Worm (Caenorhabditis elegans) whole organism, mixed stage, embryonic: Measurements from ENCODE around the gene nhr-20.
A peak's percentile ranks its signal among the peaks of the same experiment; 100 is the strongest.

Experiments
- M03D4.4 ChIP-seq: sonication (generic microtip); optimal IDR thresholded peaks from 2 replicates; lab custom pipeline; 2017; ENCODE audit warnings: mild to moderate bottlenecking, missing genetic modification characterization, missing compliant biosample characterization
- bed-3 ChIP-seq: fragments of 200-800 bp; sonication (Bioruptor generic); optimal IDR thresholded peaks from 3 replicates; lab custom pipeline; 2018; ENCODE audit warnings: mild to moderate bottlenecking, missing genetic modification characterization, moderate library complexity, missing compliant biosample characterization
- blmp-1 ChIP-seq: fragments of 150-350 bp; optimal IDR thresholded peaks from 2 replicates; lab custom pipeline; 2014; ENCODE audit warnings: missing biosample characterization, missing genetic modification characterization
- ceh-39 ChIP-seq: fragments of 150-350 bp; optimal IDR thresholded peaks from 2 replicates; lab custom pipeline; 2014; ENCODE audit warnings: missing biosample characterization, missing genetic modification characterization
- ceh-43 ChIP-seq: fragments of 200-800 bp; sonication (Bioruptor generic); optimal IDR thresholded peaks from 2 replicates; lab custom pipeline; 2018; ENCODE audit warnings: mild to moderate bottlenecking, missing genetic modification characterization, moderate library complexity, missing compliant biosample characterization
- ceh-83 ChIP-seq: fragments of 200-800 bp; sonication (Bioruptor generic); optimal IDR thresholded peaks from 2 replicates; lab custom pipeline; 2018; ENCODE audit warnings: mild to moderate bottlenecking, missing genetic modification characterization, missing compliant biosample characterization
- ces-1 ChIP-seq: fragments of 150-350 bp; optimal IDR thresholded peaks from 2 replicates; lab custom pipeline; 2014; ENCODE audit warnings: missing biosample characterization, missing genetic modification reagents, missing genetic modification characterization
- cnd-1 ChIP-seq: fragments of 200-800 bp; sonication (Bioruptor generic); optimal IDR thresholded peaks from 2 replicates; lab custom pipeline; 2018; ENCODE audit warnings: mild to moderate bottlenecking, missing genetic modification characterization, missing compliant biosample characterization
- drap-1 ChIP-seq: fragments of 200-800 bp; sonication (Bioruptor generic); optimal IDR thresholded peaks from 3 replicates; lab custom pipeline; 2018; ENCODE audit warnings: mild to moderate bottlenecking, missing genetic modification characterization, missing compliant biosample characterization
- elt-1 ChIP-seq: sonication (generic microtip); optimal IDR thresholded peaks from 2 replicates; lab custom pipeline; 2017; ENCODE audit warnings: missing genetic modification characterization, mild to moderate bottlenecking, missing compliant biosample characterization, antibody characterized with exemption, moderate library complexity, borderline replicate concordance; ENCODE audit not compliant: insufficient read depth
- elt-3 ChIP-seq: fragments of 150-350 bp; optimal IDR thresholded peaks from 2 replicates; lab custom pipeline; 2014; ENCODE audit warnings: missing biosample characterization, missing genetic modification characterization
- flh-1 ChIP-seq: fragments of 200-800 bp; sonication (Bioruptor generic); optimal IDR thresholded peaks from 2 replicates; lab custom pipeline; 2018; ENCODE audit warnings: mild to moderate bottlenecking, missing genetic modification characterization, moderate library complexity, missing compliant biosample characterization
- ham-2 ChIP-seq: fragments of 200-800 bp; sonication (Bioruptor generic); optimal IDR thresholded peaks from 2 replicates; lab custom pipeline; 2018; ENCODE audit warnings: mild to moderate bottlenecking, missing genetic modification characterization, missing compliant biosample characterization
- hlh-1 ChIP-seq: fragments of 150-350 bp; optimal IDR thresholded peaks from 2 replicates; lab custom pipeline; 2014; ENCODE audit warnings: missing biosample characterization, missing genetic modification reagents, missing genetic modification characterization
- lin-13 ChIP-seq: fragments of 150-350 bp; optimal IDR thresholded peaks from 2 replicates; lab custom pipeline; 2014; ENCODE audit warnings: missing biosample characterization, missing genetic modification characterization
- lin-32 ChIP-seq: fragments of 200-800 bp; sonication (Bioruptor generic); optimal IDR thresholded peaks from 2 replicates; lab custom pipeline; 2018; ENCODE audit warnings: mild to moderate bottlenecking, missing genetic modification characterization, missing compliant biosample characterization
- lsy-2 ChIP-seq: fragments of 150-350 bp; optimal IDR thresholded peaks from 2 replicates; lab custom pipeline; 2014; ENCODE audit warnings: missing biosample characterization, missing genetic modification characterization
- mab-5 ChIP-seq: fragments of 150-350 bp; optimal IDR thresholded peaks from 2 replicates; lab custom pipeline; 2014; ENCODE audit warnings: missing biosample characterization, missing genetic modification characterization
- mep-1 ChIP-seq: fragments of 150-350 bp; optimal IDR thresholded peaks from 2 replicates; lab custom pipeline; 2017; ENCODE audit warnings: missing biosample characterization, missing genetic modification reagents, missing genetic modification characterization, inconsistent platforms
- mls-2 ChIP-seq: sonication (generic microtip); optimal IDR thresholded peaks from 2 replicates; lab custom pipeline; 2016; ENCODE audit warnings: mild to moderate bottlenecking, missing genetic modification characterization, moderate library complexity, missing compliant biosample characterization
- nhr-12 ChIP-seq: fragments of 150-350 bp; optimal IDR thresholded peaks from 2 replicates; lab custom pipeline; 2014; ENCODE audit warnings: missing biosample characterization, missing genetic modification characterization
- nhr-2 ChIP-seq: fragments of 150-350 bp; optimal IDR thresholded peaks from 2 replicates; lab custom pipeline; 2014; ENCODE audit warnings: missing biosample characterization, missing genetic modification characterization
- nhr-237 ChIP-seq: fragments of 150-350 bp; optimal IDR thresholded peaks from 2 replicates; lab custom pipeline; 2014; ENCODE audit warnings: missing biosample characterization, missing genetic modification characterization
- nhr-28 ChIP-seq: fragments of 150-350 bp; optimal IDR thresholded peaks from 2 replicates; lab custom pipeline; 2014; ENCODE audit warnings: missing biosample characterization, missing genetic modification characterization
- nhr-76 ChIP-seq: sonication (generic microtip); optimal IDR thresholded peaks from 2 replicates; lab custom pipeline; 2017; ENCODE audit warnings: missing biosample characterization, missing genetic modification characterization
- pha-4 ChIP-seq: fragments of 150-350 bp; optimal IDR thresholded peaks from 2 replicates; lab custom pipeline; 2018; ENCODE audit warnings: missing biosample characterization, missing genetic modification reagents, missing genetic modification characterization
- sem-2 ChIP-seq: fragments of 200-800 bp; sonication (Bioruptor generic); optimal IDR thresholded peaks from 2 replicates; lab custom pipeline; 2018; ENCODE audit warnings: mild to moderate bottlenecking, missing genetic modification characterization, missing compliant biosample characterization
- snpc-4 ChIP-seq: fragments of 150-350 bp; optimal IDR thresholded peaks from 2 replicates; lab custom pipeline; 2014; ENCODE audit warnings: missing biosample characterization, missing genetic modification characterization
- sptf-1 ChIP-seq: sonication (generic microtip); optimal IDR thresholded peaks from 2 replicates; lab custom pipeline; 2017; ENCODE audit warnings: mild to moderate bottlenecking, missing genetic modification characterization, moderate library complexity, missing compliant biosample characterization
- tbx-8 ChIP-seq: fragments of 200-800 bp; sonication (Bioruptor generic); optimal IDR thresholded peaks from 2 replicates; lab custom pipeline; 2018; ENCODE audit warnings: mild to moderate bottlenecking, missing genetic modification characterization, moderate library complexity, missing compliant biosample characterization
- unc-120 ChIP-seq: sonication (generic microtip); optimal IDR thresholded peaks from 2 replicates; lab custom pipeline; 2017; ENCODE audit warnings: missing genetic modification characterization, missing compliant biosample characterization; ENCODE audit not compliant: poor library complexity, severe bottlenecking
- unc-39 ChIP-seq: fragments of 150-350 bp; optimal IDR thresholded peaks from 2 replicates; lab custom pipeline; 2014; ENCODE audit warnings: missing biosample characterization, missing genetic modification characterization
- unc-62 ChIP-seq: fragments of 150-350 bp; optimal IDR thresholded peaks from 2 replicates; lab custom pipeline; 2014; ENCODE audit warnings: missing biosample characterization, missing genetic modification reagents, missing genetic modification characterization
- zip-8 ChIP-seq: fragments of 150-350 bp; optimal IDR thresholded peaks from 2 replicates; lab custom pipeline; 2014; ENCODE audit warnings: missing biosample characterization, missing genetic modification characterization
- ztf-11 ChIP-seq: fragments of 150-350 bp; optimal IDR thresholded peaks from 2 replicates; lab custom pipeline; 2014; ENCODE audit warnings: missing biosample characterization, missing genetic modification characterization

Gene nhr-20

DNA sequence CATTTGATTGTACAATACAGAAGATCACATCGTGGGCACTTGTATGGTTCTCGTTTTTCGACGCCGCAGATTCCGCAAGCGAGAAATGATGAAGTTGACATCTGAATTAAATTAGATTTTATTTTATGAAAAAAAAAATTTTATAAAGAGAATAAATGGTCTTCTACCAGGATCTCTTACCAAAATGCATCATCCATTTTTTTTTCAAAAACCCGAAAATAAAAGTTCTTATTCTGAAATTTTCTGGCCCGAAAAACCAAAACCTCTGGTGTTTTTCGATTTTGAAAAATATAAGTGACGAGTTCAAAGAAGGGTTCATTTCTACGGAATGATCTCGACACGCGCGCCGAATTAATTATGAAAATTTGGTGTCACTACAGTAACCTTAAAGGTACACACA is 11.3 kb upstream of the nhr-20 start, which contains the start of gene zhit-2:
Gene zhit-2, minus strand, starts transcription at position 101 of the 400 bp plus-strand sequence.
- no peak for TF ChIP-seq nhr-237 (tag; lab: Kevin White, UChicago)
- TF ChIP-seq, all 35 proteins: peak for 0

DNA sequence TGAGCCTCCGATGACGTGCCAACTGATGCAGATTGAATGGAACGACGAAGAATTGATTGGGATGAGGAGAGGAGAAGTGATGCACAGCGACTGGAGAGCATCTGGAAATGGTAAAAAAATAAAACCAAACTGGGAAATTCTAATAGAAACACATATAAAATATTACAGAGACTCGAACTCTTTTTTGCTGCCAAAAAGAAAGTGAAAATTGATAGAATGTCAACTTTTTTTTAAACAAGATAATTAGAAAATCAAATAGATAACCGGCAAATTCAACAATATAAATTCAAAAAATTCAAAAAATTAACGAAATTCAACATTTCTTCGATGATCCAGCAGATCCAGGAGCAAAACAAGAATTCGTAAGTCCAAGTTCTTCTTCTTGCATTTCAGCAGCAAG is 10.4 kb upstream of the nhr-20 start, which contains the start of gene mrpl-21:
Gene mrpl-21, minus strand, starts transcription at position 101 of the 400 bp plus-strand sequence.
- TF ChIP-seq sem-2 (GFP tag; lab: Kevin White, UChicago) (no peak), unc-120 (no peak), zip-8 (no peak), pha-4 (tag; lab: Kevin White, UChicago) (no peak), nhr-237 (tag; lab: Kevin White, UChicago) (no peak), sptf-1 (no peak), nhr-76 (tag; lab: Kevin White, UChicago) (no peak), mls-2 (tag; lab: Kevin White, UChicago) (no peak), bed-3 (GFP tag; lab: Kevin White, UChicago) (no peak), tbx-8 (no peak), snpc-4 (tag; lab: Kevin White, UChicago) (no peak), elt-3 (tag; lab: Kevin White, UChicago) (no peak)

DNA sequence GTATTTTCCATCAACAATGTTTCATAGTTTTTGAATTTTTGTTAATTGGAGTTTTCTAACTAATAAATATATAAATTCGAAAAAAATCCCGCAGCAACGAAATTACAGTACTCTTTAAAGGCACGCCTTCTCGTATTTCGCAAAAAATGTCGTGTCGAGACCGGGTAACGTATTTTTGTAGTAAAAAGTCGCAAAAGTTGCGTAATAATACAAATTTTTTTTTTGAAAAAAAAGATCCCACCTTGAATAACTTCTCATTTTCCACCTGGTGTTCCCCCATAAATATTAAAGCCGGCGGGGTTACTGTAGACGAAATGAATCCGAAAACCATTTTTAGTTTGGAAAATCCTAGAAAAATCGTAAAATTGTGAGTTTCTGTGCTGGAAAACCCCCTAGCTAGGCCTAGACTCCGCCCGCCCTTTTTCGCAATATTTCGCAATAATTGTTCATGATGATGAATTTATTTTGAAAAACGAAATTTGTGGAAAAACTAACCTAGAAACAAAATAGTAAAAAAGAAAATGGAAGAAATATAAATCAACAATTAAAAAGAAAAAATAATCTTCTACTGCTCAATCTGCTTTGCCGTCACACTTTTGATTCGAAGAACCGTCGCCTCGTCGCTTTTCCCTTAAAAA is 9.3 kb upstream of the nhr-20 start, which contains the start of gene F43C1.7:
Gene F43C1.7, minus strand, starts transcription at position 351 of the 638 bp plus-strand sequence.
- TF ChIP-seq nhr-237 (tag; lab: Kevin White, UChicago) (no peak), zip-8 (peak; percentile 60), sem-2 (GFP tag; lab: Kevin White, UChicago) (no peak), mep-1 (no peak), cnd-1 (tag; lab: Kevin White, UChicago) (no peak), drap-1 (GFP tag; lab: Kevin White, UChicago) (no peak)

DNA sequence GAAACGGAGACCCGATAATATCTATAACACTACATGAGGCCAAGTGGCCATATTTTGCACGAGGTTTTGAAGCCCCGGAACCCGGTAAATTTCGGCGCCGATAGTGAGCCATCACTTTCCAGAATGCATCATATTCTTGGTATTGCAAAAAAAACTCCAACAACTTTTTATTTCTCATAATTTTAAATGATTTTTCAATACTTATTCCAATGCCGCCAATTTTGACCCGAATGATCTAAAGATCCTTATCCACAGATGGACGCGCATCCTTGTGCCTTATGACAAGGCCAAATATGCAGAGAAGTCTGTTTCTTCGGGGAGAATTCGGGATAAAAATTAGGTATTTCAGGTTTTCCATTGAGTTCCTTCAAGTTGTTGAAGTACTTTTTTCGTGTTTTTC is 8.2 kb upstream of the nhr-20 start:
- peak; percentile 54 for TF ChIP-seq elt-1
- TF ChIP-seq cnd-1 (tag; lab: Kevin White, UChicago), result no peak

DNA sequence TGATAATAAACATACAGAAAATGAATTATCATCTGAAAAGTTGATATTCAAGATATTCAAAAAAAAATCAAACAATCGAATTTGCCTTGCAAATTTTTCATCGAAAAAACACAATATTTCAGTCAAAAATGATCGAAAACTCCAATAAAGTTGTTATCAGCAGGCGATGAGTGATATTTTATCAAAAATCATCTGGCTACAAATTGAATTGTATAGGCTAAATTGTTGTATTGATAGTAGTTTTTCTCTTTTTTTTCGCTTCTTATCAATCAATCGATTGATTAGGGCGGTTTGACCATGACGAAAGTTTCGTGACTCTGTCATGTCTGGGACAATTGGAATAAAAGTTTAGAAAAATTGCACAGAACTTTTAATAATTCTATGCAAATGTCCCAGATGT is 7.1 kb upstream of the nhr-20 start:
- no peak for TF ChIP-seq bed-3 (GFP tag; lab: Kevin White, UChicago)
- TF ChIP-seq pha-4 (tag; lab: Kevin White, UChicago), result no peak
- no peak for TF ChIP-seq drap-1 (GFP tag; lab: Kevin White, UChicago)
- TF ChIP-seq nhr-237 (tag; lab: Kevin White, UChicago), result no peak
- TF ChIP-seq sem-2 (GFP tag; lab: Kevin White, UChicago), result no peak

DNA sequence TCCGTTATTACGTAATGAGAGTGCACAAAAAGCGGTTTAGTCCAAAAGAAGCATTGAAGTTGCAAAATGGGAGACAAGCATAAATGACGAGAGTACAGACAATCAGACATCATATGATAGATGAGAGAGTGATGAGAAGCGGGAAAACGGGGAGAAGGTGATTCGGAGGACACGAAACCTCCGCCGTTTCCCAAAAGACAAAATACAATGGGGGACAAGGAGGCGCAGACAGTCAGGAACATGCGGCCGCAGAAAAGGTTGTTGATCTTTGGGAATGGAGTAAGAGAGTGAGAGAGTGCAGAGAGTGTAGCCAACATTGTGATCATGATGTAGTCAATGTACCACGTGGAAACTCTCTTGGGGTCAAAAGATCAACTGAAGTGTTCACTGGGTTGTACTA is 4.6 kb upstream of the nhr-20 start:
- TF ChIP-seq sem-2 (GFP tag; lab: Kevin White, UChicago), result no peak
- no peak for TF ChIP-seq nhr-2 (tag; lab: Kevin White, UChicago)
- TF ChIP-seq mab-5 (tag; lab: Kevin White, UChicago), result no peak
- no peak for TF ChIP-seq M03D4.4 (tag; lab: Kevin White, UChicago)
- peak; percentile 25 for TF ChIP-seq drap-1 (GFP tag; lab: Kevin White, UChicago)
- peak; percentile 85 for TF ChIP-seq nhr-237 (tag; lab: Kevin White, UChicago)
- TF ChIP-seq unc-39 (tag; lab: Kevin White, UChicago), result no peak
- TF ChIP-seq lin-32 (GFP tag; lab: Kevin White, UChicago), result no peak
- peak; percentile 59 for TF ChIP-seq zip-8
- peak; percentile 40 for TF ChIP-seq hlh-1 (tag; lab: Kevin White, UChicago)
- no peak for TF ChIP-seq ceh-43 (GFP tag; lab: Kevin White, UChicago)
- TF ChIP-seq ceh-83 (GFP tag; lab: Kevin White, UChicago), result no peak
- peak; percentile 30 for TF ChIP-seq mls-2 (tag; lab: Kevin White, UChicago)
- TF ChIP-seq cnd-1 (tag; lab: Kevin White, UChicago), result no peak
- TF ChIP-seq ceh-39 (tag; lab: Kevin White, UChicago), result no peak
- no peak for TF ChIP-seq tbx-8
- peak; percentile 37 for TF ChIP-seq sptf-1
- TF ChIP-seq nhr-28 (tag; lab: Kevin White, UChicago), result peak; percentile 76
- no peak for TF ChIP-seq nhr-76 (tag; lab: Kevin White, UChicago)
- TF ChIP-seq elt-3 (tag; lab: Kevin White, UChicago), result no peak
- peak; percentile 25 for TF ChIP-seq lsy-2
- TF ChIP-seq flh-1 (GFP tag; lab: Kevin White, UChicago), result no peak
- peak; percentile 77 for TF ChIP-seq ham-2 (GFP tag; lab: Kevin White, UChicago)
- TF ChIP-seq unc-62 (GFP tag; lab: Kevin White, UChicago), result peak; percentile 84
- TF ChIP-seq bed-3 (GFP tag; lab: Kevin White, UChicago), result no peak
- TF ChIP-seq snpc-4 (tag; lab: Kevin White, UChicago), result no peak
- TF ChIP-seq ces-1 (GFP tag; lab: Kevin White, UChicago), result peak; percentile 59
- TF ChIP-seq blmp-1 (tag; lab: Kevin White, UChicago), result no peak
- peak; percentile 57 for TF ChIP-seq elt-1
- TF ChIP-seq unc-120, result peak; percentile 96
- peak; percentile 27 for TF ChIP-seq ztf-11 (tag; lab: Kevin White, UChicago)
- TF ChIP-seq lin-13, result peak; percentile 35
- peak; percentile 94 for TF ChIP-seq nhr-12 (tag; lab: Kevin White, UChicago)
- peak; percentile 92 for TF ChIP-seq pha-4 (tag; lab: Kevin White, UChicago)
- peak; percentile 57 for TF ChIP-seq mep-1
